Worm (Caenorhabditis elegans) whole organism, L4 larva: ENCODE measurements around the gene R11D1.1.

Source experiments
- ctbp-1 ChIP-seq: fragments of 200-800 bp; sonication (Bioruptor generic); IDR thresholded peaks from 2 replicates; pipeline ENCODE4 v1.3.6; 2022; ENCODE audit warnings: missing genetic modification reagents, missing genetic modification characterization, missing compliant biosample characterization
- mxl-2 ChIP-seq: fragments of 200-800 bp; sonication (Bioruptor generic); conservative IDR thresholded peaks from 2 replicates; pipeline ENCODE4 v1.3.6; 2022; ENCODE audit warnings: missing genetic modification reagents, missing genetic modification characterization, missing compliant biosample characterization
- nhr-237 ChIP-seq: sonication (generic microtip); optimal IDR thresholded peaks from 2 replicates; lab custom pipeline; 2017; ENCODE audit warnings: missing biosample characterization, missing genetic modification characterization
- nhr-76 ChIP-seq: fragments of 150-350 bp; optimal IDR thresholded peaks from 2 replicates; lab custom pipeline; 2014; ENCODE audit warnings: missing biosample characterization, missing genetic modification characterization

ce11 chrV:12659426-12659825 lies 44.8 kb upstream of the R11D1.1 start, which contains the start of gene ccch-3:
- TF ChIP-seq nhr-237 (no peak), mxl-2 (GFP tag; lab: Robert Waterston, UW) (no peak), nhr-76 (tag; lab: Kevin White, UChicago) (no peak), ctbp-1 (GFP tag; lab: Robert Waterston, UW) (peak; percentile 48; the same call in 1 of the 2 replicates)
